Worm (Caenorhabditis elegans) whole organism, L2 larva: ENCODE data around the gene Y45F10C.6.

Experiments used
- R02D3.7 ChIP-seq: fragments of 150-350 bp; optimal IDR thresholded peaks from 2 replicates; lab custom pipeline; 2014; ENCODE audit warnings: missing biosample characterization, missing genetic modification characterization
- ceh-16 ChIP-seq: fragments of 150-350 bp; optimal IDR thresholded peaks from 2 replicates; lab custom pipeline; 2014; ENCODE audit warnings: missing biosample characterization, missing genetic modification characterization
- gmeb-1 ChIP-seq: fragments of 150-350 bp; optimal IDR thresholded peaks from 2 replicates; lab custom pipeline; 2014; ENCODE audit warnings: missing biosample characterization, missing genetic modification characterization
- lsy-2 ChIP-seq, 2 experiments: fragments of 150-350 bp in 1 of 2; sonication (generic microtip) in 1 of 2; optimal IDR thresholded peaks; 2 replicates each; lab custom pipeline; 2014 to 2017; ENCODE audit warnings: missing biosample characterization in 2 of 2, missing genetic modification characterization in 2 of 2
- mbf-1 ChIP-seq: sonication (generic microtip); optimal IDR thresholded peaks from 2 replicates; lab custom pipeline; 2017; ENCODE audit warnings: missing biosample characterization, missing genetic modification characterization
- mdl-1 ChIP-seq, 2 experiments: fragments of 150-350 bp in 1 of 2; sonication (generic microtip) in 1 of 2; optimal IDR thresholded peaks; 2 replicates each; lab custom pipeline; 2017; ENCODE audit warnings: missing biosample characterization in 2 of 2, missing genetic modification characterization in 2 of 2
- nhr-6 ChIP-seq: fragments of 150-350 bp; optimal IDR thresholded peaks from 2 replicates; lab custom pipeline; 2014; ENCODE audit warnings: missing biosample characterization, missing genetic modification characterization
- snpc-4 ChIP-seq: fragments of 150-350 bp; optimal IDR thresholded peaks from 2 replicates; lab custom pipeline; 2014; ENCODE audit warnings: missing biosample characterization, missing genetic modification characterization
- unc-39 ChIP-seq: fragments of 150-350 bp; optimal IDR thresholded peaks from 2 replicates; lab custom pipeline; 2014; ENCODE audit warnings: missing biosample characterization, missing genetic modification characterization
- unc-62 ChIP-seq: fragments of 150-350 bp; optimal IDR thresholded peaks from 2 replicates; lab custom pipeline; 2014; ENCODE audit warnings: missing biosample characterization, missing genetic modification reagents, missing genetic modification characterization
- ztf-11 ChIP-seq: sonication (generic microtip); optimal IDR thresholded peaks from 2 replicates; lab custom pipeline; 2017; ENCODE audit warnings: missing biosample characterization, missing genetic modification characterization

ce11 chrIV:13701472-13701871, 49.3 kb downstream of the Y45F10C.6 start:
- TF ChIP-seq nhr-6 (tag; lab: Kevin White, UChicago) (no peak), mbf-1 (no peak), unc-39 (tag; lab: Kevin White, UChicago) (no peak), R02D3.7 (tag; lab: Kevin White, UChicago) (no peak), snpc-4 (tag; lab: Kevin White, UChicago) (no peak), unc-62 (no peak), lsy-2 (tag; optimal IDR thresholded peaks at IDR 0.05; lab: Kevin White, UChicago) (no peak), ceh-16 (no peak), ztf-11 (tag; lab: Kevin White, UChicago) (no peak), mdl-1 (tag; optimal IDR thresholded peaks at IDR 0.05; lab: Kevin White, UChicago) (no peak), gmeb-1 (no peak)
